Worm (Caenorhabditis elegans) whole organism, L2 larva: ENCODE data around the gene hrg-5.

Experiments used
- ZK546.5 ChIP-seq: sonication (generic microtip); optimal IDR thresholded peaks from 2 replicates; lab custom pipeline; 2017; ENCODE audit warnings: missing biosample characterization, missing genetic modification characterization
- blmp-1 ChIP-seq: sonication (generic microtip); optimal IDR thresholded peaks from 2 replicates; lab custom pipeline; 2017; ENCODE audit warnings: missing genetic modification characterization, mild to moderate bottlenecking, missing compliant biosample characterization, antibody characterized with exemption, moderate library complexity; ENCODE audit not compliant: insufficient read depth
- unc-39 ChIP-seq: fragments of 150-350 bp; optimal IDR thresholded peaks from 2 replicates; lab custom pipeline; 2014; ENCODE audit warnings: missing biosample characterization, missing genetic modification characterization

DNA sequence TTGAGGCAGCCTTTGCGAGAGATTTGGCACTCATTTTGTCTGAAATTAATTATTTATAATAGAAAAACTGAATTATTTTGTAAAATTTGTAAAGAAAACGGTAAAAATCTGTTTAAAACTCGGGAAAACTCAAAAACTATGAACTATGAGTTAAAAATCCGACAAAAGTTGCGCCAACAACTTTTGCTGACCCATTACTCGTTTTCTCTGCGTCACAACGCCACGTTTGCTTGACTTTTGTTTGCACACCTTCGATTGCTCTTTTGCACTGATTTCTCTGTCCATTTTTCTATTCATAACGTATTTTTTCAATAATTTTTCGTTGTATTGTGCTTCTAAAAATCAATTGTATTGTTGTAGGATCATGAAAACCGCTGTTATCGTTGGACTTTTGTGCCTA lies 7.0 kb upstream of the hrg-5 start, which contains the start of gene fkb-1:
- no peak for TF ChIP-seq blmp-1 (tag; lab: Kevin White, UChicago)
- TF ChIP-seq unc-39 (tag; lab: Kevin White, UChicago): no peak
- no peak for TF ChIP-seq ZK546.5 (tag; lab: Kevin White, UChicago)
